Fruit fly (Drosophila melanogaster): ENCODE results near the gene CG43783.

Gene CG43783

DNA sequence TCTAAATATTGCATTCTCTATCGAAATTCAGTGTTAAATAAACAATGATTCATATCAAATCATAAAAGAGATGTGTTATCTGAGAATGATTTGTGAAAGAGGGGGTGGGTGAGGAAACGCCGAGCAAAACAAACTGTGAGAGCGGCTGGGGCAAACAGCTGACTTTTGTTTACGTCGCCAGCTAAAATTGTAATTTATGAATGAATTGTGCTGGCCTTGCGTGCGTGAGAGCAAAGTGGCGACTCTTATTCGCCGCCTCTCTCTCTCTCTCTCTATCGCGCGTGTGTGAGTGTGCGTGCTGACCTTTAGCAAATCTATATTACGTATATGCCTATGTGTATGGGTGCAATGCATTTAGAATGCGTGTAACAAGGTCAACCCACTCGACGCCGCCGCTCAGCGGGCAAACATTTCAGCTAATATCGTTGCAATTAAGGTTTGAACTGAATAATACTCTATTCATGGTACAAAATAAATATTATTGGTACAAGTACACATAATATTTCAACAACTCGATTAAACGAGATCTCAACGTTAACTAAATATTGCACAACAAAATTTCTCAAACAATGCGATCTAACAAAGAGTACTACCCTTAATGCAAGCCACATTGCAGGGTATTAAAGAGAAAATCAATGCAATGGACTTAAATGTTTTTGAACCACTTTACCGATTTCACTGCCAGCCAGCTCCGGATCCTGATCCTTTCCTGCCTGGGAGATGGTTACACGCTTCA, 24.8 kb upstream of the CG43783 start (continued):
- TF ChIP-seq Nf-YB (GFP tag; optimal IDR thresholded peaks at IDR 0.05): peak; percentile 17
- peak; percentile 9 for TF ChIP-seq Ets65A (GFP tag)
- TF ChIP-seq CG30431 (GFP tag; optimal IDR thresholded peaks at IDR 0.05): no peak
- no peak for TF ChIP-seq pita (GFP tag; optimal IDR thresholded peaks at IDR 0.05)
- no peak for TF ChIP-seq da (GFP tag; optimal IDR thresholded peaks at IDR 0.05)
- TF ChIP-seq CG10959 (GFP tag; IDR thresholded peaks at IDR 0.05): no peak
- no peak for TF ChIP-seq Optix (GFP tag; IDR thresholded peaks at IDR 0.05)
- TF ChIP-seq Ssrp (tag; optimal IDR thresholded peaks at IDR 0.05): peak; percentile 1
- TF ChIP-seq ERR (GFP tag; optimal IDR thresholded peaks at IDR 0.05): no peak
- no peak for TF ChIP-seq CG7556 (GFP tag; optimal IDR thresholded peaks at IDR 0.05)
- TF ChIP-seq CG12104 (GFP tag; optimal IDR thresholded peaks at IDR 0.05): no peak
- TF ChIP-seq ssp (GFP tag; IDR thresholded peaks at IDR 0.05): no peak
- no peak for TF ChIP-seq sima (GFP tag; optimal IDR thresholded peaks at IDR 0.05)
- TF ChIP-seq CG14014 (GFP tag; IDR thresholded peaks at IDR 0.05): no peak
- no peak for TF ChIP-seq CG6683 (GFP tag; optimal IDR thresholded peaks at IDR 0.05)
- TF ChIP-seq sisA (GFP tag; IDR thresholded peaks at IDR 0.05): peak; percentile 33; the same call in 1 of the 2 replicates
- TF ChIP-seq chn (GFP tag; optimal IDR thresholded peaks at IDR 0.05): no peak
- no peak for TF ChIP-seq CG7745 (tag; optimal IDR thresholded peaks at IDR 0.05)
- no peak for TF ChIP-seq zfh2 (GFP tag; optimal IDR thresholded peaks at IDR 0.05)
- no peak for TF ChIP-seq dati (GFP tag; IDR thresholded peaks at IDR 0.05)
- peak; percentile 10 for TF ChIP-seq CG30403 (GFP tag; optimal IDR thresholded peaks at IDR 0.05)
- TF ChIP-seq CG4854 (GFP tag; optimal IDR thresholded peaks at IDR 0.05): no peak
- TF ChIP-seq E2f2 (GFP tag; IDR thresholded peaks at IDR 0.05): no peak
- no peak for TF ChIP-seq onecut (GFP tag; IDR thresholded peaks at IDR 0.05)
- no peak for TF ChIP-seq yki (optimal IDR thresholded peaks at IDR 0.05)
- no peak for TF ChIP-seq CG7963 (GFP tag; IDR thresholded peaks at IDR 0.05; ENCODE audit: partially characterized antibody)
- no peak for TF ChIP-seq schlank (tag; optimal IDR thresholded peaks at IDR 0.05)
- no peak for TF ChIP-seq slbo (GFP tag; IDR thresholded peaks at IDR 0.05)
- TF ChIP-seq CG11456 (GFP tag; IDR thresholded peaks at IDR 0.05): no peak
- no peak for TF ChIP-seq CG9437 (GFP tag; optimal IDR thresholded peaks at IDR 0.05)
- TF ChIP-seq otp (GFP tag; IDR thresholded peaks at IDR 0.05): 0 out of 3 replicates have a peak, but pooled peaks have one; percentile 25
- no peak for TF ChIP-seq ham (GFP tag; IDR thresholded peaks at IDR 0.05)
- TF ChIP-seq CG4404 (GFP tag; IDR thresholded peaks at IDR 0.05): 0 out of 2 replicates have a peak, but pooled peaks have one; percentile 16
- TF ChIP-seq gsb (GFP tag; IDR thresholded peaks at IDR 0.05): no peak
- TF ChIP-seq wor (GFP tag; IDR thresholded peaks at IDR 0.05): no peak
- peak; percentile 63 for TF ChIP-seq Ptx1 (GFP tag; IDR thresholded peaks at IDR 0.05)
- no peak for TF ChIP-seq btn (GFP tag; optimal IDR thresholded peaks at IDR 0.05)
- peak; percentile 15; the same call in 1 of the 2 replicates for TF ChIP-seq hbn (GFP tag; IDR thresholded peaks at IDR 0.05; ENCODE audit: partially characterized antibody)
- peak; percentile 13 for TF ChIP-seq Max (GFP tag; optimal IDR thresholded peaks at IDR 0.05)
- TF ChIP-seq CG16815 (GFP tag; optimal IDR thresholded peaks at IDR 0.05): no peak
- no peak for TF ChIP-seq twi (tag; optimal IDR thresholded peaks at IDR 0.05)
- TF ChIP-seq B-H2 (GFP tag; optimal IDR thresholded peaks at IDR 0.05): no peak
- TF ChIP-seq Fer1 (GFP tag; optimal IDR thresholded peaks at IDR 0.05): peak; percentile 39
- no peak for TF ChIP-seq fd3F (GFP tag; optimal IDR thresholded peaks at IDR 0.05)
- TF ChIP-seq Atf6 (GFP tag; IDR thresholded peaks at IDR 0.05): 0 out of 2 replicates have a peak, but pooled peaks have one; percentile 18
- no peak for TF ChIP-seq Hey (tag; optimal IDR thresholded peaks at IDR 0.05)
- no peak for TF ChIP-seq BtbVII (GFP tag; optimal IDR thresholded peaks at IDR 0.05)
- TF ChIP-seq sd (tag; optimal IDR thresholded peaks at IDR 0.05): no peak
- TF ChIP-seq cwo (GFP tag; optimal IDR thresholded peaks at IDR 0.05): no peak
- 0 out of 3 replicates have a peak, but pooled peaks have one; percentile 36 for TF ChIP-seq CG14860 (GFP tag; IDR thresholded peaks at IDR 0.05; ENCODE audit: partially characterized antibody)
- no peak for TF ChIP-seq CG17829 (tag; optimal IDR thresholded peaks at IDR 0.05)

Measured in whole organism, embryonic.